Fruit fly (Drosophila melanogaster): ENCODE results near the gene pad.

The pad gene

dm6 chr3R:16331809-16332343, 10.2 kb upstream of the pad start (continued):
- TF ChIP-seq CG42726 (GFP tag; IDR thresholded peaks at IDR 0.05; ENCODE audit: partially characterized antibody) (no peak), zen2 (GFP tag; IDR thresholded peaks at IDR 0.05; ENCODE audit: partially characterized antibody) (no peak), CG3163 (GFP tag; optimal IDR thresholded peaks at IDR 0.05) (peak; percentile 21), Hr39 (optimal IDR thresholded peaks at IDR 0.05) (no peak), CG5953 (GFP tag; IDR thresholded peaks at IDR 0.05) (no peak), ab (GFP tag; optimal IDR thresholded peaks at IDR 0.05) (no peak), Kr (GFP tag; optimal IDR thresholded peaks at IDR 0.05) (no peak), Hey (tag; optimal IDR thresholded peaks at IDR 0.05) (peak; percentile 70), CG12071 (GFP tag; optimal IDR thresholded peaks at IDR 0.05) (peak; percentile 53), CG13624 (GFP tag; optimal IDR thresholded peaks at IDR 0.05) (no peak), wor (GFP tag; IDR thresholded peaks at IDR 0.05) (no peak), pum (GFP tag; optimal IDR thresholded peaks at IDR 0.05) (peak; percentile 19), odd (GFP tag; optimal IDR thresholded peaks at IDR 0.05) (peak; percentile 77), CG1792 (GFP tag; optimal IDR thresholded peaks at IDR 0.05) (peak; percentile 63), dm (GFP tag; optimal IDR thresholded peaks at IDR 0.05) (peak; percentile 27), CG10979 (tag; optimal IDR thresholded peaks at IDR 0.05) (peak; percentile 42), CG8089 (GFP tag; optimal IDR thresholded peaks at IDR 0.05) (peak; percentile 86), CG18262 (tag; optimal IDR thresholded peaks at IDR 0.05) (peak; percentile 68), CG8359 (GFP tag; optimal IDR thresholded peaks at IDR 0.05; ENCODE audit: borderline replicate concordance) (peak; percentile 54), C15 (GFP tag; IDR thresholded peaks at IDR 0.05) (no peak), pros (GFP tag; optimal IDR thresholded peaks at IDR 0.05) (no peak), vvl (GFP tag; IDR thresholded peaks at IDR 0.05) (no peak), nom (GFP tag; optimal IDR thresholded peaks at IDR 0.05) (peak; percentile 60), Dll (GFP tag; IDR thresholded peaks at IDR 0.05; ENCODE audit: partially characterized antibody) (no peak), dmrt11E (tag; optimal IDR thresholded peaks at IDR 0.05) (peak; percentile 79), CG8944 (GFP tag; optimal IDR thresholded peaks at IDR 0.05) (peak; percentile 30), dimm (GFP tag; IDR thresholded peaks at IDR 0.05) (no peak), Poxn (GFP tag; IDR thresholded peaks at IDR 0.05) (no peak), Xrp1 (GFP tag; IDR thresholded peaks at IDR 0.05) (peak; percentile 87), CG11723 (GFP tag; optimal IDR thresholded peaks at IDR 0.05) (peak; percentile 77), gcm (GFP tag; optimal IDR thresholded peaks at IDR 0.05) (peak; percentile 41), E2f2 (GFP tag; IDR thresholded peaks at IDR 0.05) (peak; percentile 58; the same call in 1 of the 2 replicates), CG7786 (GFP tag; optimal IDR thresholded peaks at IDR 0.05) (peak; percentile 54), insv (GFP tag; optimal IDR thresholded peaks at IDR 0.05) (peak in 1 of 2 experiments; percentile 41), CG14050 (GFP tag; IDR thresholded peaks at IDR 0.05) (no peak), CG6854 (GFP tag; optimal IDR thresholded peaks at IDR 0.05) (peak; percentile 9), Dip2 (GFP tag; IDR thresholded peaks at IDR 0.05) (no peak), Drgx (GFP tag; IDR thresholded peaks at IDR 0.05) (no peak), CG11456 (GFP tag; IDR thresholded peaks at IDR 0.05) (peak; percentile 72; the same call in 2 of the 3 replicates), bbx (GFP tag; IDR thresholded peaks at IDR 0.05; ENCODE audit: partially characterized antibody) (no peak), CG10654 (GFP tag; optimal IDR thresholded peaks at IDR 0.05) (peak; percentile 3), gem (tag; optimal IDR thresholded peaks at IDR 0.05) (peak; percentile 47), CG14860 (GFP tag; IDR thresholded peaks at IDR 0.05; ENCODE audit: partially characterized antibody) (no peak), CG1647 (GFP tag; optimal IDR thresholded peaks at IDR 0.05) (no peak), CG9437 (GFP tag; optimal IDR thresholded peaks at IDR 0.05) (peak; percentile 9), Mes4 (GFP tag; optimal IDR thresholded peaks at IDR 0.05) (peak; percentile 60), pb (GFP tag; optimal IDR thresholded peaks at IDR 0.05) (peak; percentile 15), inv (GFP tag; IDR thresholded peaks at IDR 0.05; ENCODE audit: partially characterized antibody) (no peak), da (GFP tag; optimal IDR thresholded peaks at IDR 0.05) (no peak), Scr (GFP tag; IDR thresholded peaks at IDR 0.05; ENCODE audit: partially characterized antibody) (no peak), CG13123 (GFP tag; optimal IDR thresholded peaks at IDR 0.05) (peak; percentile 81)
